Fruit fly (Drosophila melanogaster): Measurements from ENCODE around the gene Not10.

The Not10 gene

dm6 chr3R:12636240-12636639, 5.8 kb downstream of the Not10 start, which contains the start of gene CG11600:
Gene CG11600, plus strand, starts transcription at chr3R:12636540.
- TF ChIP-seq tj (GFP tag; optimal IDR thresholded peaks at IDR 0.05) (no peak), pad (GFP tag; optimal IDR thresholded peaks at IDR 0.05) (no peak)

- TF ChIP-seq cic (GFP tag; optimal IDR thresholded peaks at IDR 0.05) (no peak), kay (GFP tag; ENCODE audit: borderline replicate concordance) (peak; percentile 60)
Observed at dm6 chr3R:12637961-12638531, 7.6 kb downstream of the Not10 start, which contains the start of gene CG11608. Gene CG11608, plus strand, starts transcription at chr3R:12638481.

- no peak for TF ChIP-seq cnc (optimal IDR thresholded peaks at IDR 0.05)
- TF ChIP-seq Clk (GFP tag; optimal IDR thresholded peaks at IDR 0.05), result no peak
- no peak for TF ChIP-seq Hr96 (GFP tag; optimal IDR thresholded peaks at IDR 0.05)
- no peak for TF ChIP-seq Mnt (GFP tag; optimal IDR thresholded peaks at IDR 0.05)
- TF ChIP-seq CG7101 (tag; optimal IDR thresholded peaks at IDR 0.05), result no peak
- TF ChIP-seq CG12768 (GFP tag; optimal IDR thresholded peaks at IDR 0.05), result no peak
Observed at dm6 chr3R:12641620-12642019, 11.2 kb downstream of the Not10 start.

- no peak for TF ChIP-seq ovo (GFP tag; optimal IDR thresholded peaks at IDR 0.05)
- no peak for TF ChIP-seq CG1620 (GFP tag; optimal IDR thresholded peaks at IDR 0.05)
- no peak for TF ChIP-seq CG7045 (GFP tag; optimal IDR thresholded peaks at IDR 0.05)
- TF ChIP-seq bab1 (GFP tag; optimal IDR thresholded peaks at IDR 0.05), result no peak
- TF ChIP-seq CG7101 (tag; optimal IDR thresholded peaks at IDR 0.05), result no peak
- no peak for TF ChIP-seq CG33017 (tag; optimal IDR thresholded peaks at IDR 0.05)
- no peak for TF ChIP-seq toe (GFP tag; optimal IDR thresholded peaks at IDR 0.05)
- TF ChIP-seq cic (GFP tag; optimal IDR thresholded peaks at IDR 0.05), result no peak
- no peak for TF ChIP-seq CG12768 (GFP tag; optimal IDR thresholded peaks at IDR 0.05)
- TF ChIP-seq CG5204 (GFP tag; optimal IDR thresholded peaks at IDR 0.05), result no peak
- no peak for TF ChIP-seq Crg-1 (GFP tag; optimal IDR thresholded peaks at IDR 0.05)
- TF ChIP-seq Mnt (GFP tag; optimal IDR thresholded peaks at IDR 0.05), result no peak
- no peak for TF ChIP-seq Hr96 (GFP tag; optimal IDR thresholded peaks at IDR 0.05)
- no peak for TF ChIP-seq kay (GFP tag; ENCODE audit: borderline replicate concordance)
Observed at dm6 chr3R:12642051-12642532, 11.6 kb downstream of the Not10 start, which contains the start of gene CG6753. Gene CG6753, minus strand, starts transcription at chr3R:12642482.

DNA sequence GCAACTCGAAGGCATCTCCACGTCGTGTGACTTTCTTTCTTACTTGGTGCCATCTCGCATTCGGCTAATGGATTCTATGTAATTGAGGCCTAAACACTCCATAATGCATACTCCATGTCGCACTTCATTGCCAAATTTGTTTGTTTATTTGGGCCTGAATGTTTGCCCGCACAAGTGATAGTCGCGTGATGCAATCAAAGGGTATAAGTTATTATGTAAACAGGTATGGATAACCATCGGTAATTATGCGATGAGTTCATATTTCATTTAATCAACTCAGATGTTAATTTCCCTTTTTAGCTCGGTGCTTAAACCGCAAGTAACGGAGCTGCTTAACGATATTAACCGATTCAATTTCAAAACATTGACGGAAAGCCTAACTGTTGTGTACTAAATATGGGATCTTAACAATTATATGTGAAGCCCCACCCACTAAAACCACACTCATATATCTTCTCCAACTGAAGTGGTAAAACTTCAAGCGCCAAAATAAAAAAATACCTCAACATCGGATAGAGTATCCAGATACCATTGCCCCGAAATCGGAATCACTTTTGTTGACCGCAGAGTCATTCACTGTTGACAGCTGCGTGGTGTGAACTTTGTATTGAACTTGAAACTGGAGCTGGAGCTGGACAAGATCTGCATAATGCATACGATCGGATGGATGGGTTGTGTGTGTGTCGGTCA, 14.3 kb downstream of the Not10 start:
- TF ChIP-seq CG7101 (tag; optimal IDR thresholded peaks at IDR 0.05) (no peak), pad (GFP tag; optimal IDR thresholded peaks at IDR 0.05) (no peak), Hr96 (GFP tag; optimal IDR thresholded peaks at IDR 0.05) (no peak)

dm6 chr3R:12645771-12646317, 15.4 kb downstream of the Not10 start:
- TF ChIP-seq kay (GFP tag; ENCODE audit: borderline replicate concordance) (no peak), Crg-1 (GFP tag; optimal IDR thresholded peaks at IDR 0.05) (no peak), CG12768 (GFP tag; optimal IDR thresholded peaks at IDR 0.05) (no peak), Clk (GFP tag; optimal IDR thresholded peaks at IDR 0.05) (no peak), cic (GFP tag; optimal IDR thresholded peaks at IDR 0.05) (no peak), CG33017 (tag; optimal IDR thresholded peaks at IDR 0.05) (no peak), pad (GFP tag; optimal IDR thresholded peaks at IDR 0.05) (no peak), tj (GFP tag; optimal IDR thresholded peaks at IDR 0.05) (no peak), ovo (GFP tag; optimal IDR thresholded peaks at IDR 0.05) (no peak), CG14711 (tag; optimal IDR thresholded peaks at IDR 0.05) (no peak), cnc (optimal IDR thresholded peaks at IDR 0.05) (no peak), CG1620 (GFP tag; optimal IDR thresholded peaks at IDR 0.05) (no peak), toe (GFP tag; optimal IDR thresholded peaks at IDR 0.05) (no peak), CG7101 (tag; optimal IDR thresholded peaks at IDR 0.05) (no peak), Mnt (GFP tag; optimal IDR thresholded peaks at IDR 0.05) (no peak), CG11617 (GFP tag; optimal IDR thresholded peaks at IDR 0.05) (no peak), bab1 (GFP tag; optimal IDR thresholded peaks at IDR 0.05) (no peak), Hr96 (GFP tag; optimal IDR thresholded peaks at IDR 0.05) (no peak)

- TF ChIP-seq kay (GFP tag; ENCODE audit: borderline replicate concordance) (peak; percentile 54), bab1 (GFP tag; optimal IDR thresholded peaks at IDR 0.05) (no peak)
Observed at dm6 chr3R:12646926-12647325, 16.5 kb downstream of the Not10 start.

- no peak for TF ChIP-seq tj (GFP tag; optimal IDR thresholded peaks at IDR 0.05)
- TF ChIP-seq CG33017 (tag; optimal IDR thresholded peaks at IDR 0.05), result no peak
- no peak for TF ChIP-seq CG14711 (tag; optimal IDR thresholded peaks at IDR 0.05)
- no peak for TF ChIP-seq bab1 (GFP tag; optimal IDR thresholded peaks at IDR 0.05)
- TF ChIP-seq CG7101 (tag; optimal IDR thresholded peaks at IDR 0.05), result no peak
- no peak for TF ChIP-seq CG12768 (GFP tag; optimal IDR thresholded peaks at IDR 0.05)
- TF ChIP-seq toe (GFP tag; optimal IDR thresholded peaks at IDR 0.05), result no peak
Observed at dm6 chr3R:12647348-12647747, 16.9 kb downstream of the Not10 start.

Data from whole organism, adult.